Worm (Caenorhabditis elegans): ENCODE results near the gene Y105C5A.13.

- TF ChIP-seq flt-1 (GFP tag; IDR thresholded peaks at IDR 0.05) (no peak), cog-1 (tag; optimal IDR thresholded peaks at IDR 0.05) (no peak), ztf-29 (GFP tag; IDR thresholded peaks at IDR 0.05) (no peak), klf-2 (GFP tag; conservative IDR thresholded peaks at IDR 0.05) (no peak), T22C8.4 (GFP tag; IDR thresholded peaks at IDR 0.05) (no peak)
These were observed 34.6 kb upstream of the Y105C5A.13 start for ce11 chrIV:15606396-15606795.
